Worm (Caenorhabditis elegans) whole organism, late embryonic: ENCODE results near the gene Y32B12A.5.

Experiments
- C08G9.2 ChIP-seq: sonication (generic microtip); optimal IDR thresholded peaks from 2 replicates; lab custom pipeline; 2016; ENCODE audit warnings: mild to moderate bottlenecking, missing genetic modification characterization, moderate library complexity, missing compliant biosample characterization
- F13H6.1 ChIP-seq: sonication (generic microtip); optimal IDR thresholded peaks from 2 replicates; lab custom pipeline; 2016; ENCODE audit warnings: missing genetic modification characterization, missing compliant biosample characterization
- T23F11.4 ChIP-seq: fragments of 200-800 bp; sonication (Bioruptor generic); optimal IDR thresholded peaks from 2 replicates; lab custom pipeline; 2018; ENCODE audit warnings: mild to moderate bottlenecking, missing genetic modification characterization, missing compliant biosample characterization
- Y22D7AL.16 ChIP-seq: sonication (generic microtip); optimal IDR thresholded peaks from 2 replicates; lab custom pipeline; 2016; ENCODE audit warnings: missing genetic modification characterization, missing compliant biosample characterization
- ahr-1 ChIP-seq: sonication (generic microtip); optimal IDR thresholded peaks from 2 replicates; lab custom pipeline; 2016; ENCODE audit warnings: missing genetic modification characterization, missing compliant biosample characterization
- ceh-18 ChIP-seq: sonication (generic microtip); optimal IDR thresholded peaks from 2 replicates; lab custom pipeline; 2016; ENCODE audit warnings: missing genetic modification characterization, missing compliant biosample characterization
- ceh-2 ChIP-seq: sonication (generic microtip); optimal IDR thresholded peaks from 2 replicates; lab custom pipeline; 2016; ENCODE audit warnings: missing genotype, missing genetic modification characterization, missing compliant biosample characterization
- ceh-22 ChIP-seq: sonication (generic microtip); optimal IDR thresholded peaks from 2 replicates; lab custom pipeline; 2017; ENCODE audit warnings: missing biosample characterization, missing genetic modification characterization
- ceh-24 ChIP-seq: sonication (generic microtip); optimal IDR thresholded peaks from 2 replicates; lab custom pipeline; 2016; ENCODE audit warnings: mild to moderate bottlenecking, missing genetic modification characterization, missing compliant biosample characterization
- ceh-30 ChIP-seq: fragments of 150-350 bp; optimal IDR thresholded peaks from 2 replicates; lab custom pipeline; 2014; ENCODE audit warnings: missing biosample characterization, missing genetic modification characterization
- ceh-6 ChIP-seq: fragments of 200-800 bp; sonication (Bioruptor generic); optimal IDR thresholded peaks from 2 replicates; lab custom pipeline; 2018; ENCODE audit warnings: mild to moderate bottlenecking, missing genetic modification characterization, missing compliant biosample characterization
- elt-4 ChIP-seq: sonication (generic microtip); optimal IDR thresholded peaks from 2 replicates; lab custom pipeline; 2016; ENCODE audit warnings: missing genetic modification characterization, missing compliant biosample characterization
- eyg-1 ChIP-seq: sonication (generic microtip); optimal IDR thresholded peaks from 2 replicates; lab custom pipeline; 2016; ENCODE audit warnings: missing genotype, missing genetic modification characterization, missing compliant biosample characterization
- fkh-6 ChIP-seq: sonication (generic microtip); optimal IDR thresholded peaks from 2 replicates; lab custom pipeline; 2016; ENCODE audit warnings: missing genetic modification characterization, missing compliant biosample characterization
- gmeb-2 ChIP-seq: sonication (generic microtip); optimal IDR thresholded peaks from 2 replicates; lab custom pipeline; 2016; ENCODE audit warnings: missing genetic modification characterization, inconsistent platforms, missing compliant biosample characterization
- hlh-13 ChIP-seq: fragments of 200-800 bp; sonication (Bioruptor generic); optimal IDR thresholded peaks from 2 replicates; lab custom pipeline; 2018; ENCODE audit warnings: mild to moderate bottlenecking, missing genetic modification characterization, missing compliant biosample characterization
- hlh-15 ChIP-seq: sonication (generic microtip); optimal IDR thresholded peaks from 2 replicates; lab custom pipeline; 2016; ENCODE audit warnings: missing genetic modification characterization, missing compliant biosample characterization
- hlh-30 ChIP-seq: sonication (generic microtip); optimal IDR thresholded peaks from 2 replicates; lab custom pipeline; 2017; ENCODE audit warnings: antibody characterized with exemption, missing genetic modification characterization, missing compliant biosample characterization; ENCODE audit not compliant: insufficient read depth
- hlh-8 ChIP-seq: sonication (generic microtip); optimal IDR thresholded peaks from 2 replicates; lab custom pipeline; 2016; ENCODE audit warnings: missing genotype, missing genetic modification characterization, missing compliant biosample characterization
- lim-6 ChIP-seq: sonication (generic microtip); optimal IDR thresholded peaks from 2 replicates; lab custom pipeline; 2016; ENCODE audit warnings: missing genetic modification characterization, missing compliant biosample characterization
- lin-11 ChIP-seq: fragments of 200-800 bp; sonication (Bioruptor generic); optimal IDR thresholded peaks from 2 replicates; lab custom pipeline; 2018; ENCODE audit warnings: mild to moderate bottlenecking, missing genetic modification characterization, missing compliant biosample characterization
- mec-3 ChIP-seq: sonication (generic microtip); optimal IDR thresholded peaks from 2 replicates; lab custom pipeline; 2016; ENCODE audit warnings: borderline replicate concordance, missing genetic modification characterization, missing compliant biosample characterization
- nfya-1 ChIP-seq: sonication (generic microtip); optimal IDR thresholded peaks from 2 replicates; lab custom pipeline; 2017; ENCODE audit warnings: missing genetic modification characterization, mild to moderate bottlenecking, missing compliant biosample characterization, antibody characterized with exemption, moderate library complexity
- nhr-11 ChIP-seq: fragments of 150-350 bp; optimal IDR thresholded peaks from 2 replicates; lab custom pipeline; 2014; ENCODE audit warnings: missing biosample characterization, missing genetic modification characterization
- nhr-232 ChIP-seq: sonication (generic microtip); optimal IDR thresholded peaks from 2 replicates; lab custom pipeline; 2016; ENCODE audit warnings: missing genetic modification characterization, missing compliant biosample characterization
- pat-9 ChIP-seq: fragments of 200-800 bp; sonication (Bioruptor generic); optimal IDR thresholded peaks from 2 replicates; lab custom pipeline; 2018; ENCODE audit warnings: mild to moderate bottlenecking, missing genetic modification characterization, moderate library complexity, missing compliant biosample characterization
- pax-1 ChIP-seq: fragments of 150-350 bp; optimal IDR thresholded peaks from 2 replicates; lab custom pipeline; 2014; ENCODE audit warnings: missing biosample characterization, missing genetic modification characterization
- pha-2 ChIP-seq: sonication (generic microtip); optimal IDR thresholded peaks from 2 replicates; lab custom pipeline; 2017; ENCODE audit warnings: mild to moderate bottlenecking, missing genetic modification characterization, missing compliant biosample characterization
- pha-4 ChIP-seq: fragments of 150-350 bp; optimal IDR thresholded peaks from 2 replicates; lab custom pipeline; 2018; ENCODE audit warnings: missing biosample characterization, missing genetic modification reagents, missing genetic modification characterization
- pros-1 ChIP-seq: fragments of 150-350 bp; optimal IDR thresholded peaks from 2 replicates; lab custom pipeline; 2014; ENCODE audit warnings: missing biosample characterization, missing genetic modification reagents, missing genetic modification characterization
- ref-2 ChIP-seq: sonication (generic microtip); optimal IDR thresholded peaks from 2 replicates; lab custom pipeline; 2016; ENCODE audit warnings: missing genetic modification characterization, missing compliant biosample characterization
- rnt-1 ChIP-seq: sonication (generic microtip); optimal IDR thresholded peaks from 2 replicates; lab custom pipeline; 2016; ENCODE audit warnings: missing genetic modification characterization, missing compliant biosample characterization
- sdc-2 ChIP-seq: sonication (generic microtip); optimal IDR thresholded peaks from 2 replicates; lab custom pipeline; 2016; ENCODE audit warnings: missing genotype, missing genetic modification characterization, missing compliant biosample characterization
- sox-4 ChIP-seq: sonication (generic microtip); optimal IDR thresholded peaks from 2 replicates; lab custom pipeline; 2017; ENCODE audit warnings: mild to moderate bottlenecking, missing genetic modification characterization, inconsistent platforms, missing compliant biosample characterization
- tbx-7 ChIP-seq: sonication (generic microtip); optimal IDR thresholded peaks from 2 replicates; lab custom pipeline; 2016; ENCODE audit warnings: missing genotype, missing genetic modification characterization, missing compliant biosample characterization
- unc-3 ChIP-seq, 2 experiments: fragments of 200-800 bp in 1 of 2; sonication (Bioruptor generic) in 1 of 2; sonication (generic microtip) in 1 of 2; conservative IDR thresholded peaks in 1 of 2; optimal IDR thresholded peaks in 1 of 2; 2 replicates each; pipeline versions ENCODE4 v1.3.6 to Lab custom; 2016 to 2022; ENCODE audit warnings: missing compliant biosample characterization in 2 of 2, missing genetic modification characterization in 2 of 2, missing genetic modification reagents in 1 of 2
- unc-55 ChIP-seq: sonication (generic microtip); optimal IDR thresholded peaks from 2 replicates; lab custom pipeline; 2017; ENCODE audit warnings: missing biosample characterization, missing genetic modification reagents, missing genetic modification characterization
- unc-86 ChIP-seq: sonication (generic microtip); optimal IDR thresholded peaks from 2 replicates; lab custom pipeline; 2016; ENCODE audit warnings: missing genetic modification characterization, missing compliant biosample characterization
- ztf-16 ChIP-seq: sonication (generic microtip); optimal IDR thresholded peaks from 2 replicates; lab custom pipeline; 2017; ENCODE audit warnings: missing genetic modification characterization, missing compliant biosample characterization

The Y32B12A.5 gene

ce11 chrV:16483044-16483443 is 4.3 kb downstream of the Y32B12A.5 start, which contains the start of gene F57E7.2:
TSS of gene F57E7.2 (minus strand) at chrV:16483144.
- TF ChIP-seq fkh-6 (no peak), ceh-22 (no peak), pha-4 (tag; lab: Kevin White, UChicago) (no peak), nhr-11 (no peak), ztf-16 (tag; lab: Kevin White, UChicago) (no peak), eyg-1 (no peak), hlh-15 (tag; lab: Kevin White, UChicago) (no peak), nfya-1 (tag; lab: Kevin White, UChicago) (no peak), unc-3 (GFP tag; conservative IDR thresholded peaks at IDR 0.05; lab: Robert Waterston, UW) (no peak), unc-3 (tag; optimal IDR thresholded peaks at IDR 0.05; lab: Kevin White, UChicago) (no peak), ahr-1 (tag; lab: Kevin White, UChicago) (no peak), rnt-1 (tag; lab: Kevin White, UChicago) (no peak), ceh-6 (GFP tag; lab: Kevin White, UChicago) (no peak), elt-4 (tag; lab: Kevin White, UChicago) (no peak), ref-2 (tag; lab: Kevin White, UChicago) (no peak), F13H6.1 (tag; lab: Kevin White, UChicago) (no peak), C08G9.2 (tag; lab: Kevin White, UChicago) (no peak), ceh-24 (tag; lab: Kevin White, UChicago) (no peak), mec-3 (no peak), gmeb-2 (tag; lab: Kevin White, UChicago) (no peak)

DNA sequence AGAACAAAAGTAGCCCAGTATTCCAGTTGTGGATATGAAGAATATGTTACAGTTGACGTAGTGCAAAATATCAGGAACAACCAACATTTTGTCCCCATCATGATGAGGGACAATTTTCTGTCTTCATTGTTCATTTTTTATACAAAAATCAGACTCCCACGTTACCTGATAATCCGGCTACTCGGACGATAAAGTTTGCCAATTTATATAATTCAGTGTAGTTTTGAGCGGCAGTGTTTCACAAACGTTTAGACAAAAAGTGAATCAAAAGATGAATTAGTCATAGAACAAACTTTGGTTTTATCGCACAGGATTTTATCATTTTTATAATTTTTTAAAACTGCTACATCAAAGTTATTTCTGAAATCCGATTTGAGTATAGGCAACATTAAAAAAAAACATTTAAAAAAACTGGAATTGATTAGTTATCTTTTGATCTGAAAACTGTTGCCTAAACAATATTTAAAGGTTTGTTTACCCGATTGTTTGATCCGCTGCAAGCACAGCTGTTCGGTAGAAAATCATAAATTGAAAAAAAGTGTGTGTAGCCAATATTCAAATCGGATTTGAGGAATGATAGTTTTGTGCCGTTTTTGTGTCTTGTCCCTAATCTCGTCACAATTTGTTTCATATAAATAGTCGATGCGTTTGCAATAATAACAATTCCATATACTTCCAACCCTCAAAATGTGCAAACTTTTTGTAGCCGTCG is 6.3 kb downstream of the Y32B12A.5 start, which contains the start of the genes F57E7.4 and spig-6:
Gene F57E7.4, minus strand, starts transcription at position 101 of the 712 bp plus-strand sequence.
Gene spig-6, plus strand, starts transcription at position 662 of the 712 bp plus-strand sequence.
- no peak for TF ChIP-seq T23F11.4 (GFP tag; lab: Kevin White, UChicago)
- no peak for TF ChIP-seq hlh-30
- TF ChIP-seq mec-3: no peak
- TF ChIP-seq ref-2 (tag; lab: Kevin White, UChicago): no peak
- TF ChIP-seq hlh-8 (tag; lab: Kevin White, UChicago): no peak

DNA sequence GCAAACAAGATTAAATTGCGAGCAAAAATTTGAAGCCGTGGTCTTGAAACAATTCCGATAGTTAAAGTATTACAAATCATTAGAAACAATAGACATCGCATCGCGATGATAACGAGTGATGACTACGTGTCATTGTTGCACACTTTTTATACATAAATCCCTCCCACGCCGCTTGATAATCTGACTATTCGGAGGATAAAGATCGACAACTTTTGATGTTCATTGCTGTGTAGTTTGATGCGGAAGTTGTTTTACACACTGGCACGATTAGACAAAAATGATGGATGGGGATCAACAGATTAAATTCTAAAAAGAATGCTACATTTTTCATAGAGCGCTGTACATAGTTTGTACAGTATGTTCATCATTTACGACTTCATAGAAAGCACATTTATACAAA is 8.1 kb downstream of the Y32B12A.5 start, which contains the start of gene T08G3.11:
Gene T08G3.11, minus strand, starts transcription at position 101 of the 400 bp plus-strand sequence.
- TF ChIP-seq tbx-7 (tag; lab: Kevin White, UChicago) (no peak), ceh-2 (tag; lab: Kevin White, UChicago) (no peak), nhr-232 (tag; lab: Kevin White, UChicago) (no peak), lin-11 (no peak), unc-86 (no peak), Y22D7AL.16 (tag; lab: Kevin White, UChicago) (no peak), F13H6.1 (tag; lab: Kevin White, UChicago) (no peak), ceh-22 (no peak), pax-1 (no peak), hlh-13 (GFP tag; lab: Kevin White, UChicago) (no peak), hlh-15 (tag; lab: Kevin White, UChicago) (no peak), sox-4 (tag; lab: Kevin White, UChicago) (no peak), ceh-30 (tag; lab: Kevin White, UChicago) (no peak)
- TF ChIP-seq, all 69 proteins: peak for 0

ce11 chrV:16471995-16472563 is 15.3 kb downstream of the Y32B12A.5 start, which contains the start of gene srw-35:
TSS of gene srw-35 (plus strand) at chrV:16472513.
- TF ChIP-seq C08G9.2 (tag; lab: Kevin White, UChicago) (no peak), ceh-18 (no peak), eyg-1 (no peak), ceh-30 (tag; lab: Kevin White, UChicago) (no peak), pat-9 (no peak), pha-2 (tag; lab: Kevin White, UChicago) (no peak), nhr-11 (no peak), unc-55 (no peak), pros-1 (no peak), sdc-2 (no peak), lim-6 (no peak)
- TF ChIP-seq, all 69 proteins: peak for 0
